Worm (Caenorhabditis elegans): ENCODE results near the gene cpg-4.
A peak's percentile ranks its signal among the peaks of the same experiment; 100 is the strongest.

Gene cpg-4

ce11 chrV:6043275-6044271 lies 47.4 kb downstream of the cpg-4 start, which contains the start of gene cpi-2:
cpi-2 (plus strand) TSS chrV:6044062.
- no peak for TF ChIP-seq alr-1 (tag; optimal IDR thresholded peaks at IDR 0.05)
- TF ChIP-seq ceh-16 (tag; optimal IDR thresholded peaks at IDR 0.05): no peak
- TF ChIP-seq sma-9 (GFP tag; optimal IDR thresholded peaks at IDR 0.05): peak; percentile 62
- no peak for TF ChIP-seq sma-9 (tag; optimal IDR thresholded peaks at IDR 0.05)
- no peak for TF ChIP-seq mbf-1 (tag; optimal IDR thresholded peaks at IDR 0.05)
- no peak for TF ChIP-seq dmd-4 (tag; optimal IDR thresholded peaks at IDR 0.05)
- peak; percentile 64 for TF ChIP-seq nhr-129 (tag; optimal IDR thresholded peaks at IDR 0.05)
- TF ChIP-seq mab-5 (tag; optimal IDR thresholded peaks at IDR 0.05): no peak
- peak; percentile 69 for TF ChIP-seq C34F6.9 (tag; optimal IDR thresholded peaks at IDR 0.05)
- peak; percentile 35 for TF ChIP-seq egl-27 (tag; optimal IDR thresholded peaks at IDR 0.05)
- TF ChIP-seq sma-3 (GFP tag; optimal IDR thresholded peaks at IDR 0.05): no peak
- no peak for TF ChIP-seq ztf-1 (GFP tag; conservative IDR thresholded peaks at IDR 0.05)
- peak; percentile 76 for TF ChIP-seq fos-1 (tag; optimal IDR thresholded peaks at IDR 0.05)
- no peak for TF ChIP-seq nhr-6 (tag; optimal IDR thresholded peaks at IDR 0.05)
- TF ChIP-seq unc-55 (GFP tag; optimal IDR thresholded peaks at IDR 0.05): peak; percentile 50
- TF ChIP-seq lin-13 (GFP tag; optimal IDR thresholded peaks at IDR 0.05): peak; percentile 43
- TF ChIP-seq ztf-4 (tag; optimal IDR thresholded peaks at IDR 0.05): no peak
- TF ChIP-seq nhr-21 (tag; optimal IDR thresholded peaks at IDR 0.05): no peak
- no peak for TF ChIP-seq mdl-1 (tag; optimal IDR thresholded peaks at IDR 0.05)
- TF ChIP-seq crh-2 (tag; optimal IDR thresholded peaks at IDR 0.05): peak; percentile 71
- no peak for TF ChIP-seq nhr-11 (tag; optimal IDR thresholded peaks at IDR 0.05)
- TF ChIP-seq ZK546.5 (tag; optimal IDR thresholded peaks at IDR 0.05): no peak
- no peak for TF ChIP-seq elt-3 (tag; optimal IDR thresholded peaks at IDR 0.05)
- no peak for TF ChIP-seq aly-2 (tag; optimal IDR thresholded peaks at IDR 0.05)
- TF ChIP-seq gmeb-1 (tag; optimal IDR thresholded peaks at IDR 0.05): peak; percentile 83
- TF ChIP-seq nhr-12 (tag; optimal IDR thresholded peaks at IDR 0.05): no peak
- TF ChIP-seq F13H6.1 (tag; optimal IDR thresholded peaks at IDR 0.05): peak; percentile 57
- TF ChIP-seq nhr-23 (tag; optimal IDR thresholded peaks at IDR 0.05): no peak
- TF ChIP-seq ama-1 (optimal IDR thresholded peaks at IDR 0.05): peak; percentile 40
- no peak for TF ChIP-seq nhr-10 (tag; optimal IDR thresholded peaks at IDR 0.05)
- peak in 1 of 2 experiments; percentile 40 for TF ChIP-seq lsy-2 (tag; optimal IDR thresholded peaks at IDR 0.05)

ce11 chrV:6044448-6044847 lies 48.2 kb downstream of the cpg-4 start:
- TF ChIP-seq ceh-16 (tag; optimal IDR thresholded peaks at IDR 0.05): no peak
- TF ChIP-seq nhr-237 (tag; optimal IDR thresholded peaks at IDR 0.05): no peak
- no peak for TF ChIP-seq ama-1 (optimal IDR thresholded peaks at IDR 0.05)
- TF ChIP-seq zag-1 (tag; optimal IDR thresholded peaks at IDR 0.05): no peak
- no peak for TF ChIP-seq dmd-4 (tag; optimal IDR thresholded peaks at IDR 0.05)
- no peak for TF ChIP-seq F13H6.1 (tag; optimal IDR thresholded peaks at IDR 0.05)

- TF ChIP-seq lsy-2 (tag; optimal IDR thresholded peaks at IDR 0.05): no peak
- TF ChIP-seq fos-1 (tag; optimal IDR thresholded peaks at IDR 0.05): peak; percentile 19
- TF ChIP-seq Y55F3AM.14 (GFP tag; optimal IDR thresholded peaks at IDR 0.05): no peak
- TF ChIP-seq nhr-23 (tag; optimal IDR thresholded peaks at IDR 0.05): no peak
Measured at ce11 chrV:6044853-6045594, 48.8 kb downstream of the cpg-4 start, which contains the start of gene R01B10.3. R01B10.3 (minus strand) TSS chrV:6045129.

- TF ChIP-seq alr-1 (tag; optimal IDR thresholded peaks at IDR 0.05): no peak
Measured at ce11 chrV:6047818-6048217, 51.6 kb downstream of the cpg-4 start, which contains the start of gene pgap-3. pgap-3 (minus strand) TSS chrV:6047918.

Data from whole organism, L2 larva.